Fruit fly (Drosophila melanogaster) whole organism, adult: ENCODE data around the gene tnc.

Source experiments
- CG7101 ChIP-seq: fragments of 200-800 bp; sonication (Bioruptor generic); optimal IDR thresholded peaks from 2 replicates; lab custom pipeline; 2018; ENCODE audit warnings: missing biosample characterization, mild to moderate bottlenecking, missing genetic modification characterization, moderate library complexity
- Clk ChIP-seq: fragments of 200-800 bp; sonication (Bioruptor generic); optimal IDR thresholded peaks from 2 replicates; lab custom pipeline; 2017; ENCODE audit warnings: missing biosample characterization, missing genetic modification characterization
- cic ChIP-seq: fragments of 200-800 bp; sonication (Bioruptor generic); optimal IDR thresholded peaks from 2 replicates; lab custom pipeline; 2017; ENCODE audit warnings: missing biosample characterization, mild to moderate bottlenecking, missing genetic modification characterization, moderate library complexity
- kay ChIP-seq: fragments of 200-800 bp; sonication (Bioruptor generic); peaks from one replicate; lab custom pipeline; 2016; ENCODE audit warnings: missing biosample characterization, missing genetic modification characterization, borderline replicate concordance
- ovo ChIP-seq: fragments of 200-800 bp; sonication (Bioruptor generic); optimal IDR thresholded peaks from 2 replicates; lab custom pipeline; 2016; ENCODE audit warnings: missing biosample characterization, missing genetic modification characterization
- tj ChIP-seq: fragments of 200-800 bp; sonication (Bioruptor generic); optimal IDR thresholded peaks from 3 replicates; lab custom pipeline; 2017; ENCODE audit warnings: missing biosample characterization, mild to moderate bottlenecking, missing genetic modification characterization, moderate library complexity

- no peak for TF ChIP-seq CG7101 (tag; lab: Kevin White, UChicago)
- no peak for TF ChIP-seq tj (GFP tag; lab: Kevin White, UChicago)
- no peak for TF ChIP-seq ovo (GFP tag; lab: Kevin White, UChicago)
- TF ChIP-seq cic (GFP tag; lab: Kevin White, UChicago): no peak
- TF ChIP-seq kay (GFP tag; lab: Kevin White, UChicago): peak; percentile 7
- no peak for TF ChIP-seq Clk
Observed at dm6 chr3R:25060462-25060861, 76.3 kb downstream of the tnc start.
